Worm (Caenorhabditis elegans): ENCODE measurements around the gene oct-2.
A peak's percentile ranks its signal among the peaks of the same experiment; 100 is the strongest.

The oct-2 gene

ce11 chrX:11346155-11346554 lies at the start of gene oct-2:
Gene oct-2, plus strand, starts transcription at chrX:11346455.
- no peak for TF ChIP-seq pes-1 (GFP tag; IDR thresholded peaks at IDR 0.05)
- no peak for TF ChIP-seq F13C5.2 (tag; optimal IDR thresholded peaks at IDR 0.05)
- TF ChIP-seq ets-7 (tag; optimal IDR thresholded peaks at IDR 0.05): no peak
- TF ChIP-seq ceh-36 (tag; optimal IDR thresholded peaks at IDR 0.05): no peak
- no peak for TF ChIP-seq hmg-4 (GFP tag; optimal IDR thresholded peaks at IDR 0.05)
- TF ChIP-seq tbx-37 (GFP tag; conservative IDR thresholded peaks at IDR 0.05): no peak
- no peak for TF ChIP-seq tbx-11 (GFP tag; IDR thresholded peaks at IDR 0.05)
- no peak for TF ChIP-seq scrt-1 (GFP tag; IDR thresholded peaks at IDR 0.05)

- TF ChIP-seq hmg-4 (GFP tag; optimal IDR thresholded peaks at IDR 0.05) (peak; percentile 61), B0310.2 (tag; optimal IDR thresholded peaks at IDR 0.05) (no peak), ceh-13 (GFP tag; optimal IDR thresholded peaks at IDR 0.05) (no peak), hnd-1 (tag; optimal IDR thresholded peaks at IDR 0.05) (no peak), hmbx-1 (tag; optimal IDR thresholded peaks at IDR 0.05) (no peak), ama-1 (optimal IDR thresholded peaks at IDR 0.05) (no peak), sea-1 (GFP tag; conservative IDR thresholded peaks at IDR 0.05) (no peak)
These were observed 49.4 kb upstream of the oct-2 start, which contains the start of gene inx-2 for ce11 chrX:11296683-11297365. Gene inx-2, minus strand, starts transcription at chrX:11296733.

ce11 chrX:11299642-11300307 lies 46.5 kb upstream of the oct-2 start, which contains the start of the genes snrp-40.1 and F08G12.3:
Gene snrp-40.1, minus strand, starts transcription at chrX:11299784.
Gene F08G12.3, plus strand, starts transcription at chrX:11300257.
- TF ChIP-seq F13C5.2 (tag; optimal IDR thresholded peaks at IDR 0.05) (peak; percentile 47), hmg-4 (GFP tag; optimal IDR thresholded peaks at IDR 0.05) (peak; percentile 82), pes-1 (GFP tag; IDR thresholded peaks at IDR 0.05) (no peak), ets-7 (tag; optimal IDR thresholded peaks at IDR 0.05) (peak; percentile 13)

- TF ChIP-seq ets-7 (tag; optimal IDR thresholded peaks at IDR 0.05) (no peak), tbx-11 (GFP tag; IDR thresholded peaks at IDR 0.05) (no peak), ceh-36 (tag; optimal IDR thresholded peaks at IDR 0.05) (no peak), ceh-13 (GFP tag; optimal IDR thresholded peaks at IDR 0.05) (no peak), scrt-1 (GFP tag; IDR thresholded peaks at IDR 0.05) (no peak), hmbx-1 (tag; optimal IDR thresholded peaks at IDR 0.05) (no peak), ama-1 (optimal IDR thresholded peaks at IDR 0.05) (no peak), flt-1 (GFP tag; IDR thresholded peaks at IDR 0.05) (no peak), tbx-37 (GFP tag; conservative IDR thresholded peaks at IDR 0.05) (no peak), hnd-1 (tag; optimal IDR thresholded peaks at IDR 0.05) (no peak), B0310.2 (tag; optimal IDR thresholded peaks at IDR 0.05) (no peak), sea-1 (GFP tag; conservative IDR thresholded peaks at IDR 0.05) (no peak)
These were observed 40.5 kb upstream of the oct-2 start, which contains the start of gene F08G12.1 for ce11 chrX:11305773-11306172. Gene F08G12.1, minus strand, starts transcription at chrX:11305873.

- TF ChIP-seq B0310.2 (tag; optimal IDR thresholded peaks at IDR 0.05) (no peak), hnd-1 (tag; optimal IDR thresholded peaks at IDR 0.05) (no peak), hmbx-1 (tag; optimal IDR thresholded peaks at IDR 0.05) (no peak), ets-7 (tag; optimal IDR thresholded peaks at IDR 0.05) (no peak), tbx-37 (GFP tag; conservative IDR thresholded peaks at IDR 0.05) (no peak), sea-1 (GFP tag; conservative IDR thresholded peaks at IDR 0.05) (no peak), F13C5.2 (tag; optimal IDR thresholded peaks at IDR 0.05) (no peak), flt-1 (GFP tag; IDR thresholded peaks at IDR 0.05) (no peak), ceh-13 (GFP tag; optimal IDR thresholded peaks at IDR 0.05) (no peak), pes-1 (GFP tag; IDR thresholded peaks at IDR 0.05) (no peak), aly-1 (tag; optimal IDR thresholded peaks at IDR 0.05) (no peak), scrt-1 (GFP tag; IDR thresholded peaks at IDR 0.05) (no peak), ceh-36 (tag; optimal IDR thresholded peaks at IDR 0.05) (no peak), tra-4 (tag; optimal IDR thresholded peaks at IDR 0.05) (no peak), hmg-4 (GFP tag; optimal IDR thresholded peaks at IDR 0.05) (no peak)
These were observed 39.2 kb upstream of the oct-2 start, which contains the start of gene vhl-1 for ce11 chrX:11307056-11307455. Gene vhl-1, plus strand, starts transcription at chrX:11307356.

ce11 chrX:11310285-11310838 lies 35.9 kb upstream of the oct-2 start, which contains the start of gene F08G12.5:
Gene F08G12.5, minus strand, starts transcription at chrX:11310285.
- TF ChIP-seq scrt-1 (GFP tag; IDR thresholded peaks at IDR 0.05): no peak
- no peak for TF ChIP-seq B0310.2 (tag; optimal IDR thresholded peaks at IDR 0.05)
- TF ChIP-seq ceh-13 (GFP tag; optimal IDR thresholded peaks at IDR 0.05): no peak
- no peak for TF ChIP-seq ama-1 (optimal IDR thresholded peaks at IDR 0.05)
- no peak for TF ChIP-seq tbx-37 (GFP tag; conservative IDR thresholded peaks at IDR 0.05)
- no peak for TF ChIP-seq tbx-11 (GFP tag; IDR thresholded peaks at IDR 0.05)
- TF ChIP-seq flt-1 (GFP tag; IDR thresholded peaks at IDR 0.05): no peak
- TF ChIP-seq sea-1 (GFP tag; conservative IDR thresholded peaks at IDR 0.05): no peak
- no peak for TF ChIP-seq F13C5.2 (tag; optimal IDR thresholded peaks at IDR 0.05)
- TF ChIP-seq hmg-4 (GFP tag; optimal IDR thresholded peaks at IDR 0.05): no peak
- TF ChIP-seq pes-1 (GFP tag; IDR thresholded peaks at IDR 0.05): no peak
- TF ChIP-seq ceh-36 (tag; optimal IDR thresholded peaks at IDR 0.05): no peak
- TF ChIP-seq hmbx-1 (tag; optimal IDR thresholded peaks at IDR 0.05): no peak
- TF ChIP-seq tra-4 (tag; optimal IDR thresholded peaks at IDR 0.05): no peak
- TF ChIP-seq aly-1 (tag; optimal IDR thresholded peaks at IDR 0.05): no peak
- TF ChIP-seq hnd-1 (tag; optimal IDR thresholded peaks at IDR 0.05): no peak
- TF ChIP-seq ets-7 (tag; optimal IDR thresholded peaks at IDR 0.05): no peak

- TF ChIP-seq hnd-1 (tag; optimal IDR thresholded peaks at IDR 0.05) (no peak), scrt-1 (GFP tag; IDR thresholded peaks at IDR 0.05) (no peak), ceh-36 (tag; optimal IDR thresholded peaks at IDR 0.05) (no peak), tra-4 (tag; optimal IDR thresholded peaks at IDR 0.05) (no peak), sea-1 (GFP tag; conservative IDR thresholded peaks at IDR 0.05) (no peak), flt-1 (GFP tag; IDR thresholded peaks at IDR 0.05) (no peak), hmg-4 (GFP tag; optimal IDR thresholded peaks at IDR 0.05) (no peak), pes-1 (GFP tag; IDR thresholded peaks at IDR 0.05) (no peak), hmbx-1 (tag; optimal IDR thresholded peaks at IDR 0.05) (no peak), F13C5.2 (tag; optimal IDR thresholded peaks at IDR 0.05) (no peak)
These were observed 30.9 kb upstream of the oct-2 start, which contains the start of gene F08G12.11 for ce11 chrX:11315392-11315791. Gene F08G12.11, minus strand, starts transcription at chrX:11315572.
